Worm (Caenorhabditis elegans) whole organism, young adult: ENCODE results near the gene C39E9.12.

Source experiments
- B0019.2 ChIP-seq: fragments of 200-800 bp; sonication (Bioruptor generic); conservative IDR thresholded peaks from 2 replicates; pipeline ENCODE4 v1.3.6; 2022; ENCODE audit warnings: missing genetic modification reagents, missing genetic modification characterization, missing compliant biosample characterization
- C06A6.2 ChIP-seq: fragments of 200-800 bp; sonication (Bioruptor generic); conservative IDR thresholded peaks from 2 replicates; pipeline ENCODE4 v1.3.6; 2022; ENCODE audit warnings: missing genetic modification characterization, missing compliant biosample characterization
- D2030.7 ChIP-seq: fragments of 200-800 bp; sonication (Bioruptor generic); IDR thresholded peaks from 2 replicates; pipeline ENCODE4 v1.3.6; 2022; ENCODE audit warnings: missing genetic modification reagents, missing genetic modification characterization, missing compliant biosample characterization
- F37B4.10 ChIP-seq: fragments of 200-800 bp; sonication (Bioruptor generic); IDR thresholded peaks from 2 replicates; pipeline ENCODE4 v1.3.6; 2022; ENCODE audit warnings: missing genetic modification characterization, missing compliant biosample characterization
- F57A8.1 ChIP-seq: fragments of 200-800 bp; sonication (Bioruptor generic); optimal IDR thresholded peaks from 2 replicates; lab custom pipeline; 2018; ENCODE audit warnings: mild to moderate bottlenecking, missing genetic modification characterization, moderate library complexity, missing compliant biosample characterization
- K11D2.4 ChIP-seq: fragments of 200-800 bp; sonication (Bioruptor generic); IDR thresholded peaks from 2 replicates; pipeline ENCODE4 v1.3.6; 2022; ENCODE audit warnings: missing genetic modification reagents, missing genetic modification characterization, missing compliant biosample characterization
- K12H6.12 ChIP-seq: fragments of 200-800 bp; sonication (Bioruptor generic); optimal IDR thresholded peaks from 2 replicates; lab custom pipeline; 2018; ENCODE audit warnings: mild to moderate bottlenecking, missing genetic modification characterization, missing compliant biosample characterization
- Y53G8AR.9 ChIP-seq: fragments of 200-800 bp; sonication (Bioruptor generic); conservative IDR thresholded peaks from 2 replicates; pipeline ENCODE4 v1.3.6; 2022; ENCODE audit warnings: missing genetic modification reagents, missing genetic modification characterization, missing compliant biosample characterization
- Y67H2A.10 ChIP-seq: fragments of 200-800 bp; sonication (Bioruptor generic); conservative IDR thresholded peaks from 2 replicates; pipeline ENCODE4 v1.3.6; 2022; ENCODE audit warnings: missing genetic modification reagents, missing genetic modification characterization, missing compliant biosample characterization
- Y79H2A.3 ChIP-seq: fragments of 200-800 bp; sonication (Bioruptor generic); conservative IDR thresholded peaks from 2 replicates; pipeline ENCODE4 v1.3.6; 2022; ENCODE audit warnings: missing genetic modification reagents, missing genetic modification characterization, missing compliant biosample characterization
- bed-1 ChIP-seq: fragments of 200-800 bp; sonication (Bioruptor generic); IDR thresholded peaks from 2 replicates; pipeline ENCODE4 v1.3.6; 2022; ENCODE audit warnings: missing genetic modification reagents, missing genetic modification characterization, missing compliant biosample characterization
- cebp-1 ChIP-seq, 2 experiments: fragments of 200-800 bp in 1 of 2; sonication (Bioruptor generic) in 1 of 2; sonication (generic microtip) in 1 of 2; IDR thresholded peaks in 1 of 2; optimal IDR thresholded peaks in 1 of 2; 2 replicates each; pipeline versions ENCODE4 v1.3.6 to Lab custom; 2017 to 2022; ENCODE audit warnings: missing compliant biosample characterization in 2 of 2, missing genetic modification characterization in 2 of 2, mild to moderate bottlenecking in 1 of 2, missing genetic modification reagents in 1 of 2, moderate library complexity in 1 of 2
- cebp-2 ChIP-seq: fragments of 200-800 bp; sonication (Bioruptor generic); IDR thresholded peaks from 2 replicates; pipeline ENCODE4 v1.3.6; 2022; ENCODE audit warnings: missing genetic modification characterization, missing compliant biosample characterization
- die-1 ChIP-seq: sonication (generic microtip); optimal IDR thresholded peaks from 2 replicates; lab custom pipeline; 2016; ENCODE audit warnings: missing genotype, mild to moderate bottlenecking, missing genetic modification characterization, missing compliant biosample characterization
- dpl-1 ChIP-seq: fragments of 150-350 bp; optimal IDR thresholded peaks from 2 replicates; lab custom pipeline; 2014; ENCODE audit warnings: missing biosample characterization, missing genetic modification reagents, missing genetic modification characterization
- efl-1 ChIP-seq: fragments of 150-350 bp; optimal IDR thresholded peaks from 2 replicates; lab custom pipeline; 2014; ENCODE audit warnings: missing biosample characterization, missing genetic modification reagents, missing genetic modification characterization
- egrh-3 ChIP-seq: fragments of 200-800 bp; sonication (Bioruptor generic); IDR thresholded peaks from 2 replicates; pipeline ENCODE4 v1.3.6; 2022; ENCODE audit warnings: missing genetic modification reagents, missing genetic modification characterization, missing compliant biosample characterization
- fkh-3 ChIP-seq: sonication (generic microtip); optimal IDR thresholded peaks from 2 replicates; lab custom pipeline; 2016; ENCODE audit warnings: mild to moderate bottlenecking, missing genetic modification characterization, missing compliant biosample characterization
- gei-17 ChIP-seq: fragments of 200-800 bp; sonication (Bioruptor generic); optimal IDR thresholded peaks from 2 replicates; lab custom pipeline; 2018; ENCODE audit warnings: mild to moderate bottlenecking, missing genetic modification characterization, missing compliant biosample characterization
- him-1 ChIP-seq: sonication (generic microtip); optimal IDR thresholded peaks from 2 replicates; lab custom pipeline; 2016; ENCODE audit warnings: missing genotype, missing genetic modification reagents, missing genetic modification characterization, missing compliant biosample characterization
- hlh-26 ChIP-seq: fragments of 200-800 bp; sonication (Bioruptor generic); conservative IDR thresholded peaks from 2 replicates; pipeline ENCODE4 v1.3.6; 2022; ENCODE audit warnings: missing genetic modification reagents, missing genetic modification characterization, missing compliant biosample characterization
- hmg-1.2 ChIP-seq: fragments of 200-800 bp; sonication (Bioruptor generic); IDR thresholded peaks from 2 replicates; pipeline ENCODE4 v1.3.6; 2022; ENCODE audit warnings: missing genetic modification reagents, missing genetic modification characterization, missing compliant biosample characterization
- lag-1 ChIP-seq: fragments of 200-800 bp; sonication (Bioruptor generic); IDR thresholded peaks from 2 replicates; pipeline ENCODE4 v1.3.6; 2022; ENCODE audit warnings: missing genetic modification reagents, missing genetic modification characterization, missing compliant biosample characterization
- madf-10 ChIP-seq: sonication (generic microtip); optimal IDR thresholded peaks from 2 replicates; lab custom pipeline; 2016; ENCODE audit warnings: mild to moderate bottlenecking, missing genetic modification characterization, missing compliant biosample characterization
- nfya-1 ChIP-seq: sonication (generic microtip); optimal IDR thresholded peaks from 2 replicates; lab custom pipeline; 2017; ENCODE audit warnings: antibody characterized with exemption, missing compliant biosample characterization, missing genetic modification characterization, borderline replicate concordance; ENCODE audit not compliant: insufficient read depth
- nhr-80 ChIP-seq: sonication (generic microtip); optimal IDR thresholded peaks from 2 replicates; lab custom pipeline; 2016; ENCODE audit warnings: missing genetic modification characterization, missing compliant biosample characterization
- tlf-1 ChIP-seq: fragments of 200-800 bp; sonication (Bioruptor generic); optimal IDR thresholded peaks from 2 replicates; lab custom pipeline; 2018; ENCODE audit warnings: mild to moderate bottlenecking, missing genetic modification characterization, missing compliant biosample characterization
- zfh-2 ChIP-seq: fragments of 200-800 bp; sonication (Bioruptor generic); conservative IDR thresholded peaks from 2 replicates; pipeline ENCODE4 v1.3.6; 2022; ENCODE audit warnings: missing genetic modification reagents, missing genetic modification characterization, missing compliant biosample characterization
- zim-3 ChIP-seq: sonication (generic microtip); optimal IDR thresholded peaks from 2 replicates; lab custom pipeline; 2017; ENCODE audit warnings: mild to moderate bottlenecking, missing genetic modification characterization, moderate library complexity, missing compliant biosample characterization
- ztf-18 ChIP-seq: sonication (generic microtip); optimal IDR thresholded peaks from 2 replicates; lab custom pipeline; 2016; ENCODE audit warnings: missing genotype, mild to moderate bottlenecking, missing genetic modification characterization, missing compliant biosample characterization
- ztf-22 ChIP-seq: fragments of 200-800 bp; sonication (Bioruptor generic); optimal IDR thresholded peaks from 2 replicates; lab custom pipeline; 2018; ENCODE audit warnings: mild to moderate bottlenecking, missing genetic modification characterization, moderate library complexity, missing compliant biosample characterization
- ztf-6 ChIP-seq: fragments of 200-800 bp; sonication (Bioruptor generic); IDR thresholded peaks from 2 replicates; pipeline ENCODE4 v1.3.6; 2022; ENCODE audit warnings: missing genetic modification reagents, missing genetic modification characterization, missing compliant biosample characterization

C39E9.12 gene

DNA sequence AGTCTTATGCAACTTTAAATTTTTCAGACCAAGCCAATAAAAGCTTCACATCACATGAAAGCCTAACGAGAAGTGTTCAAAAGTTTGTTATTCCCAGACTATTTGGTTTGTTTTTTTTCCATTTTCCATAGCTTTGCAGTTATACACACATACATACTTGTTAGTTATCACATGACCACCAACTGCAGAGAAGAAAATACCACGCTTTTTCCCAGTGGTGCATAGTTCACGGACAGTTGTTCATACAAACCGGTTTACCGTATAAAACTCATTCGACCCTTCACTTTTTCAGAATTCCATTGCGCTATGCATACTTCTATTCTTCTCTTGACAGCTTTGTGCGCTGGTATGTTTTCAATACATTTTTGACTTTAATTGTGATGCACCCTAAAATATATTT is 30.1 kb upstream of the C39E9.12 start, which contains the start of gene scl-5:
Gene scl-5, plus strand, starts transcription at position 301 of the 400 bp plus-strand sequence.
- TF ChIP-seq gei-17 (GFP tag; lab: Kevin White, UChicago) (no peak), Y67H2A.10 (no peak), nhr-80 (tag; lab: Kevin White, UChicago) (no peak), D2030.7 (GFP tag; lab: Robert Waterston, UW) (no peak), K12H6.12 (tag; lab: Kevin White, UChicago) (no peak), nfya-1 (tag; lab: Kevin White, UChicago) (no peak), hmg-1.2 (GFP tag; lab: Robert Waterston, UW) (no peak), hlh-26 (no peak), cebp-1 (GFP tag; IDR thresholded peaks at IDR 0.05; lab: Robert Waterston, UW) (no peak), cebp-1 (tag; optimal IDR thresholded peaks at IDR 0.05; lab: Kevin White, UChicago) (no peak), Y79H2A.3 (GFP tag; lab: Robert Waterston, UW) (no peak), K11D2.4 (GFP tag; lab: Robert Waterston, UW) (no peak)
- TF ChIP-seq, all 124 proteins: peak for 0

DNA sequence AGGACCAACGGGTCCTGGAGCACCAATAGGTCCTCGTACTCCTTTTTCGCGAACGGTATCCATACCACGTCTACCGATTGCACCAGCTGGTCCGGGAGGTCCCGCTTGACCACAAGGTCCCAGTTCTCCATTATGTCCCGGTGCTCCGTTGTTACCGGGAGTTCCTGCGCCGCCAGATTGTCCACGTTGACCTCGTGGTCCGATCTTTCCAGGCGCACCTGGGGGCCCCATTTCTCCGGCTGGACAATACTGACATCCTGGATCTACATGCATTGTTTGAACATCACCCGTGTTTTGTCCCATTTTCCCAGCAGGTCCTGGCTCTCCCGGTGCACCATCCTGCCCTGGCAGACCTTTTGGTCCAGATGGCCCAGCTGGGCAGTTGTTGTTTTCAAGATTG is 27.8 kb upstream of the C39E9.12 start:
- TF ChIP-seq bed-1 (no peak), ztf-6 (GFP tag; lab: Robert Waterston, UW) (no peak), zfh-2 (GFP tag; lab: Robert Waterston, UW) (peak; percentile 63), cebp-1 (GFP tag; IDR thresholded peaks at IDR 0.05; lab: Robert Waterston, UW) (no peak), cebp-1 (tag; optimal IDR thresholded peaks at IDR 0.05; lab: Kevin White, UChicago) (no peak), lag-1 (GFP tag; lab: Robert Waterston, UW) (no peak), madf-10 (tag; lab: Kevin White, UChicago) (no peak), die-1 (tag; lab: Kevin White, UChicago) (no peak), zim-3 (tag; lab: Kevin White, UChicago) (no peak), ztf-22 (no peak), dpl-1 (GFP tag; lab: Kevin White, UChicago) (no peak), cebp-2 (GFP tag; lab: Robert Waterston, UW) (peak; percentile 81; the same call in 1 of the 2 replicates), tlf-1 (no peak)

DNA sequence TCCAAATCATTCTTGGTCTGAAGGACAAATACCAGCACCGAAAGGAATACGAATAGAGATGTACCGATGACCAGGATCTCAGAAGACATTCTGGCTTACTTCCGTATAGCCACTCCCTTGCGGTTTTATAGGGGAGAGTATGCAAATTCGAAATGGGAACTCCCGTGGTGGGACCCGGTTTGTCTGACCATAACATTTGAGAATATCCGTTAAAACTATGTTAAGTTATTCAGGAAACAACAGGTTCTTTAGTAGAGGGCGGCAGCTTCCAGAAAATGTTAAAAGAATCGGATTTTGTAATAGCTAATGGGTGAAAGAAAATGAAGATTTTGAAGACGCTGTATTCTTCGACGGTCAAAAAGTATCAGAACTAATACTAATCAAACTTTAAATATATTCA is 26.6 kb upstream of the C39E9.12 start, which contains the start of gene col-131:
Gene col-131, minus strand, starts transcription at position 101 of the 400 bp plus-strand sequence.
- TF ChIP-seq F57A8.1 (no peak), cebp-1 (GFP tag; IDR thresholded peaks at IDR 0.05; lab: Robert Waterston, UW) (no peak), cebp-1 (tag; optimal IDR thresholded peaks at IDR 0.05; lab: Kevin White, UChicago) (no peak)

DNA sequence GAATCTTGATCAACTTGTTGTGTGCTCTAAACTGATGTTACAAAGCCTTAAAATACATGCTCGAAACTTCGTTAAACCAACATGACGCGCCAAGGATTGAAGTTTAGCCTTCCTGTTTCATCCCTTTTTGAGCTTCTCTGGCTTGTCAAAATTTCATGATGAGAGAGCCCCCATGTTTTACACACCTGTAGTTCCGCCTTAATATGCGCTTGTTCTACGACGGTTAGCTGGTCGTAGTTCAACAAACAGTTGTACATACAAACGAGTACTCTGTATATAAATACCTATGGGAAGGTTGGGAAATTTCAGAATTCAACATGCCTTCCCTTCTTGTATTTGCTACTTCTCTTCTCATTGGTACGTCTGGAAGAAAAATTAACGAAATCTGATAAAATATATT is 25.4 kb upstream of the C39E9.12 start, which contains the start of gene scl-6:
Gene scl-6, plus strand, starts transcription at position 301 of the 400 bp plus-strand sequence.
- TF ChIP-seq F37B4.10 (GFP tag; lab: Robert Waterston, UW) (no peak), him-1 (no peak), zim-3 (tag; lab: Kevin White, UChicago) (no peak), efl-1 (GFP tag; lab: Kevin White, UChicago) (no peak), nfya-1 (tag; lab: Kevin White, UChicago) (no peak), dpl-1 (GFP tag; lab: Kevin White, UChicago) (no peak), C06A6.2 (GFP tag; lab: Robert Waterston, UW) (no peak), Y53G8AR.9 (GFP tag; lab: Robert Waterston, UW) (no peak), ztf-18 (tag; lab: Kevin White, UChicago) (no peak), fkh-3 (tag; lab: Kevin White, UChicago) (no peak), cebp-2 (GFP tag; lab: Robert Waterston, UW) (no peak), B0019.2 (GFP tag; lab: Robert Waterston, UW) (no peak), egrh-3 (no peak)
